Worm (Caenorhabditis elegans) whole organism, L3 larva: Measurements from ENCODE around the gene fozi-1.
A peak's percentile ranks its signal among the peaks of the same experiment; 100 is the strongest.

Experiments
- ZK546.5 ChIP-seq: sonication (generic microtip); optimal IDR thresholded peaks from 2 replicates; lab custom pipeline; 2017; ENCODE audit warnings: missing biosample characterization, missing genetic modification characterization
- ceh-16 ChIP-seq: sonication (generic microtip); optimal IDR thresholded peaks from 2 replicates; lab custom pipeline; 2017; ENCODE audit warnings: missing biosample characterization, missing genetic modification characterization
- ceh-28 ChIP-seq: fragments of 150-350 bp; optimal IDR thresholded peaks from 2 replicates; lab custom pipeline; 2014; ENCODE audit warnings: missing biosample characterization, missing genetic modification reagents, missing genetic modification characterization
- ceh-82 ChIP-seq: fragments of 150-350 bp; optimal IDR thresholded peaks from 2 replicates; lab custom pipeline; 2014; ENCODE audit warnings: missing biosample characterization, missing genetic modification characterization
- ceh-9 ChIP-seq: sonication (generic microtip); optimal IDR thresholded peaks from 2 replicates; lab custom pipeline; 2018; ENCODE audit warnings: missing biosample characterization, missing genetic modification characterization
- daf-12 ChIP-seq: fragments of 150-350 bp; optimal IDR thresholded peaks from 2 replicates; lab custom pipeline; 2014; ENCODE audit warnings: missing biosample characterization, missing genetic modification reagents, missing genetic modification characterization
- egl-27 ChIP-seq: sonication (generic microtip); optimal IDR thresholded peaks from 4 replicates; lab custom pipeline; 2017; ENCODE audit warnings: missing biosample characterization, missing genetic modification reagents, missing genetic modification characterization
- egl-5 ChIP-seq: fragments of 150-350 bp; optimal IDR thresholded peaks from 2 replicates; lab custom pipeline; 2017; ENCODE audit warnings: missing biosample characterization, missing genetic modification reagents, missing genetic modification characterization, inconsistent platforms
- elt-1 ChIP-seq: fragments of 150-350 bp; optimal IDR thresholded peaks from 2 replicates; lab custom pipeline; 2014; ENCODE audit warnings: missing biosample characterization, missing genetic modification characterization
- elt-2 ChIP-seq: sonication (generic microtip); optimal IDR thresholded peaks from 2 replicates; lab custom pipeline; 2016; ENCODE audit warnings: missing genetic modification reagents, mild to moderate bottlenecking, missing genetic modification characterization, missing compliant biosample characterization
- elt-3 ChIP-seq, 3 experiments: fragments of 150-350 bp in 1 of 3; sonication (generic microtip) in 2 of 3; optimal IDR thresholded peaks; 2 replicates in 2 of 3; 4 replicates in 1 of 3; lab custom pipeline; 2014 to 2017; ENCODE audit warnings: missing biosample characterization in 3 of 3, missing genetic modification characterization in 3 of 3
- eor-1 ChIP-seq, 2 experiments: fragments of 150-350 bp; optimal IDR thresholded peaks; 2 replicates each; lab custom pipeline; 2014 to 2018; ENCODE audit warnings: missing biosample characterization in 2 of 2, missing genetic modification characterization in 2 of 2
- fkh-10 ChIP-seq: sonication (generic microtip); optimal IDR thresholded peaks from 2 replicates; lab custom pipeline; 2017; ENCODE audit warnings: missing biosample characterization, missing genetic modification reagents, missing genetic modification characterization
- fkh-2 ChIP-seq: fragments of 150-350 bp; optimal IDR thresholded peaks from 2 replicates; lab custom pipeline; 2014; ENCODE audit warnings: missing biosample characterization, missing genetic modification reagents, missing genetic modification characterization
- fos-1 ChIP-seq: fragments of 150-350 bp; optimal IDR thresholded peaks from 2 replicates; lab custom pipeline; 2014; ENCODE audit warnings: missing biosample characterization, missing genetic modification characterization
- hmg-11 ChIP-seq: sonication (generic microtip); optimal IDR thresholded peaks from 2 replicates; lab custom pipeline; 2016; ENCODE audit warnings: missing genetic modification characterization, missing compliant biosample characterization
- lin-15B ChIP-seq: fragments of 150-350 bp; optimal IDR thresholded peaks from 2 replicates; lab custom pipeline; 2014; ENCODE audit warnings: missing biosample characterization, missing genetic modification characterization
- lin-39 ChIP-seq: fragments of 150-350 bp; optimal IDR thresholded peaks from 2 replicates; lab custom pipeline; 2018; ENCODE audit warnings: missing biosample characterization, missing genetic modification reagents, missing genetic modification characterization
- lsy-12 ChIP-seq: sonication (generic microtip); optimal IDR thresholded peaks from 2 replicates; lab custom pipeline; 2016; ENCODE audit warnings: mild to moderate bottlenecking, missing genetic modification characterization, missing compliant biosample characterization
- mml-1 ChIP-seq: fragments of 150-350 bp; sonication (generic microtip); optimal IDR thresholded peaks from 3 replicates; lab custom pipeline; 2014; ENCODE audit warnings: missing biosample characterization, missing genetic modification characterization
- nfya-1 ChIP-seq: sonication (generic microtip); optimal IDR thresholded peaks from 2 replicates; lab custom pipeline; 2017; ENCODE audit warnings: missing genetic modification characterization, mild to moderate bottlenecking, missing compliant biosample characterization, antibody characterized with exemption, moderate library complexity; ENCODE audit not compliant: insufficient read depth
- nhr-11 ChIP-seq: fragments of 150-350 bp; optimal IDR thresholded peaks from 2 replicates; lab custom pipeline; 2014; ENCODE audit warnings: missing biosample characterization, missing genetic modification characterization
- nhr-12 ChIP-seq: fragments of 150-350 bp; optimal IDR thresholded peaks from 2 replicates; lab custom pipeline; 2014; ENCODE audit warnings: missing biosample characterization, missing genetic modification characterization
- nhr-23 ChIP-seq: fragments of 150-350 bp; optimal IDR thresholded peaks from 2 replicates; lab custom pipeline; 2014; ENCODE audit warnings: missing biosample characterization, missing genetic modification reagents, missing genetic modification characterization
- nhr-237 ChIP-seq: fragments of 150-350 bp; optimal IDR thresholded peaks from 2 replicates; lab custom pipeline; 2014; ENCODE audit warnings: missing biosample characterization, missing genetic modification characterization
- nhr-25 ChIP-seq: sonication (generic microtip); optimal IDR thresholded peaks from 2 replicates; lab custom pipeline; 2017; ENCODE audit warnings: missing biosample characterization, missing genetic modification characterization
- nhr-76 ChIP-seq: fragments of 150-350 bp; sonication (generic microtip); optimal IDR thresholded peaks from 5 replicates; lab custom pipeline; 2014; ENCODE audit warnings: missing biosample characterization, missing genetic modification characterization
- pha-4 ChIP-seq: fragments of 150-350 bp; optimal IDR thresholded peaks from 2 replicates; lab custom pipeline; 2014; ENCODE audit warnings: missing biosample characterization, missing genetic modification reagents, missing genetic modification characterization
- pqm-1 ChIP-seq: fragments of 150-350 bp; optimal IDR thresholded peaks from 2 replicates; lab custom pipeline; 2017; ENCODE audit warnings: missing biosample characterization, missing genetic modification characterization, inconsistent platforms
- sea-2 ChIP-seq: fragments of 150-350 bp; sonication (generic microtip); optimal IDR thresholded peaks from 4 replicates; lab custom pipeline; 2014; ENCODE audit warnings: missing biosample characterization, missing genetic modification reagents, missing genetic modification characterization
- snpc-4 ChIP-seq: fragments of 150-350 bp; optimal IDR thresholded peaks from 2 replicates; lab custom pipeline; 2014; ENCODE audit warnings: missing biosample characterization, missing genetic modification characterization
- tbx-2 ChIP-seq: sonication (generic microtip); optimal IDR thresholded peaks from 2 replicates; lab custom pipeline; 2016; ENCODE audit warnings: mild to moderate bottlenecking, missing genetic modification characterization, missing compliant biosample characterization
- unc-39 ChIP-seq: sonication (generic microtip); optimal IDR thresholded peaks from 4 replicates; lab custom pipeline; 2017; ENCODE audit warnings: missing biosample characterization, missing genetic modification characterization
- unc-62 ChIP-seq: fragments of 150-350 bp; sonication (generic microtip); optimal IDR thresholded peaks from 4 replicates; lab custom pipeline; 2014; ENCODE audit warnings: missing biosample characterization, missing genetic modification reagents, missing genetic modification characterization
- ztf-4 ChIP-seq: fragments of 150-350 bp; optimal IDR thresholded peaks from 2 replicates; lab custom pipeline; 2014; ENCODE audit warnings: missing biosample characterization, missing genetic modification characterization

The fozi-1 gene

DNA sequence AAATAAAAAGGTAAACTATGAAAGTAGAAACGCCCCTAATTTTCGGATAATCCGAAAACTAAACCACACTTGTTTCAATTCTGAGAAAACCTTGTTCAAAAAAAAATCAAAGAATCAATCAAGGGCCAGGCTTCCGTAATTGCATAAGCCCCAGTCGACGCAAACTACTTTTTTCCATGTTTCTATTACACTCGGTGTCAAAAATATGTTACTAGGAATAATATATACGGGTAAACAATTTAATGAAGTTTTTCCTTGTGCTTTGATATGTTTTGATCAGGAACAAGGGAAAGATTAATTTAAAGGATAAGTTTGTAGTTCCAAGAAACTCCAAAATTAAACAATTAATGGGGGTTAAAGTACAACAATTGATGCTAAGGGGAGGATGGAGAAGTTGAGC lies 28.3 kb downstream of the fozi-1 start:
- no peak for TF ChIP-seq elt-2 (tag; lab: Kevin White, UChicago)
- TF ChIP-seq snpc-4 (tag; lab: Kevin White, UChicago) = no peak
- TF ChIP-seq nhr-12 (tag; lab: Kevin White, UChicago) = no peak
- no peak for TF ChIP-seq lin-39 (tag; lab: Kevin White, UChicago)
- TF ChIP-seq tbx-2 (tag; lab: Kevin White, UChicago) = no peak
- no peak for TF ChIP-seq nhr-76 (tag; lab: Kevin White, UChicago)
- TF ChIP-seq nhr-11 = peak; percentile 76
- TF ChIP-seq nhr-23 (tag; lab: Kevin White, UChicago) = no peak

DNA sequence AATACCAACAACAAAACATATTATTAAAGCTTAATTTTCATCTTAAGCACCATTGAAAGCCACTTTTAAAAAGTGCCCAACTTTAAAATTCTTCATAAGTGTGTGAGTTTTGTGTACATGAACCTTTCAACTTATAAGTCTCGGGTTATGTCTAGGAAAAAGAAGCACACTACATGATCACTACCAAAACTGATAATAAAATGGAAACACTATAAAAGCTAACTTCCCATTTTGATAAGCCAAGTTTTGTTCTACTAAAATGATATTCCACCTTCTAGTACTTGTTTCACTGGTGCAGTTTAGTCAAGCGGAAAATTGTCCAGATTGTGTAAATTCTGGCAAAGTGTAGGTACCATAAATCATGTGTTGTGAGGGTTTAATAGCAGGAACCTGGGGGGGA lies 32.9 kb downstream of the fozi-1 start, which contains the start of gene C40H1.8:
Gene C40H1.8, plus strand, starts transcription at position 242 of the 400 bp plus-strand sequence.
- TF ChIP-seq ceh-16 (tag; lab: Kevin White, UChicago) (no peak), nhr-237 (no peak), elt-2 (tag; lab: Kevin White, UChicago) (peak; percentile 51)
- TF ChIP-seq, all 47 proteins: peak for 1

DNA sequence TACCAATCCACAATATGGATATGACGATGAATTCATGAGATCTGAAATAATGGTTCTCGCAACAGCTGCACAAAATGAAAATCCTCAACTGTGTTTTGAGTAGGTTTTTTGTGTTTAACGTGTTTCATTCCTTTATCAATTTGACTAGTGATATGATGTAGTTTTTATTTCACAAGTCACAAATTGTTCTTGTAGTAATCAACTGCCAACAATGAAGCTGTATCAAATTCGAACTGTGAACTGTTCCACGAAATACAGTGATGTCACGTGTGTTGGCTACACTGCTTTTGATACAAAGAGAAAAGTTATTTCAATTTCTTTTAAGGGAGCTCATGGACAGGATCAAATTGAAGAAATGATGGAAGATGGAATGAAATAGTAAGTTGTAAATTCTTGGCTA lies 33.6 kb downstream of the fozi-1 start:
- TF ChIP-seq hmg-11 (tag; lab: Kevin White, UChicago) (no peak), sea-2 (no peak), daf-12 (tag; lab: Kevin White, UChicago) (no peak), nhr-25 (tag; lab: Kevin White, UChicago) (no peak), nhr-11 (no peak), nhr-76 (tag; lab: Kevin White, UChicago) (no peak), ceh-28 (no peak), ceh-16 (tag; lab: Kevin White, UChicago) (no peak), elt-2 (tag; lab: Kevin White, UChicago) (peak; percentile 67), fkh-2 (tag; lab: Kevin White, UChicago) (no peak), tbx-2 (tag; lab: Kevin White, UChicago) (no peak), ceh-9 (tag; lab: Kevin White, UChicago) (no peak), mml-1 (no peak), unc-62 (no peak), pqm-1 (tag; lab: Kevin White, UChicago) (peak; percentile 24)
- TF ChIP-seq, all 47 proteins: peak for 2

DNA sequence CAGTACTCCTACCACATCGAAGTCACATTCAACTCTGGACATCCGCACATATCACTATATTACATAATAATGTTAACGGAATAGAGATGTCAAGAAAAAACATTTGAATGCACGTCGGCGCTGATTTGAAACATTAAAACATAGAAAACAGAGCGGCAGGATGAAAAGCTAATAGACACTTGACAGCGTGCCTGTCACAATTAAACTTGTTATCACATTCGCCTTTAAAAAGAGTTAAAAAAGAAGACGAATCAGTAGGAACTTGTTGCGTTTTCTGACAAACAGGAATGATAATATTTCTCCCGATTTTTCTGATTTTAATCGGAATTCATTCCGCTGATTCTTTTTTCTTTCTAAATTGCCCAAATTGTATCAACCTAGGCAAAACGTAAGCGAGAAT lies 36.0 kb downstream of the fozi-1 start:
- TF ChIP-seq lin-39 (tag; lab: Kevin White, UChicago) = no peak
- TF ChIP-seq nhr-25 (tag; lab: Kevin White, UChicago) = no peak
- no peak for TF ChIP-seq elt-1 (tag; lab: Kevin White, UChicago)
- TF ChIP-seq ceh-28 = no peak
- peak; percentile 70 for TF ChIP-seq elt-2 (tag; lab: Kevin White, UChicago)
- TF ChIP-seq, all 47 proteins: peak for 1

DNA sequence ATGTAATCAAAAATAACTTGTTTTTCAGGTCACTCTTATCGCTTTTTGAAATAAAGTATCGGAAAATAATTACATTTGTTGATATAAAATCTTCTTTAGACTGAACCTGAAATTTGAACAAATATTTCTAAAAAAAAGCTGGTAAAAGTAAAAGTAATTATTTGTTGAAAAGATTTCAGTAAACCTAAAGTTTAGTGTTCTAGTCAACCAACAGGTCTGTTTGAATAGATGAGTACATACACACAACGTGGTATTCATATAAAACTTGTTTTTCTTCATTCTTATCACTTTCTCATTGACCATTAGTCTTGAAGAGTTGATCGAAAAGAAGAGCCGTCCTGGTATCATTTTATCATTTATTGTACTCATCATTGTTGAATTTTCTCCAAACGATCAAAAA lies 38.1 kb downstream of the fozi-1 start, which contains the start of gene C40H1.9:
Gene C40H1.9, plus strand, starts transcription at position 301 of the 400 bp plus-strand sequence.
- TF ChIP-seq nhr-23 (tag; lab: Kevin White, UChicago) = no peak
- TF ChIP-seq elt-3 (tag; optimal IDR thresholded peaks at IDR 0.05; lab: Kevin White, UChicago) = no peak
- no peak for TF ChIP-seq unc-62
- no peak for TF ChIP-seq ceh-82 (tag; lab: Kevin White, UChicago)
- peak; percentile 16 for TF ChIP-seq pha-4 (tag; lab: Kevin White, UChicago)

DNA sequence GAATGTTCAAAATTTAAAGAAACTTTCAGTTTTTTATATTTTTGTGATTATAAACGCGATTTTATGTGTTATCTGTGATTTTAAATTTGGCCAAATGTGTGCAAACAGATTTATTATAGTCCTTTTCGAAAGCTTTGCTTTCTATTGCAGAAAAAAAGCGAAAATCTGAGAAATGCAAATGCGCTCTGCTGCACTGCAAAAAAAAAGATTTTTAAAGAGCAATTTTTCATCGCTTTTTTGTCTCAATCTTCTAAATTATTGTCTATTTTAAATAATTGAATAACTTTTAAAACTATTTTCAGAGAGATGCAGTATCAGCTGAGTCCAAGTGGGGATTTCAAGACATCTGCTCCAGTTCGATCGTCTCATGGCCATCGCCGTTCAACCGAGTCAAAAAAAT lies 40.4 kb downstream of the fozi-1 start, which contains the start of gene cpb-1:
Gene cpb-1, plus strand, starts transcription at position 301 of the 400 bp plus-strand sequence.
- TF ChIP-seq hmg-11 (tag; lab: Kevin White, UChicago) = no peak
- TF ChIP-seq egl-27 (tag; lab: Kevin White, UChicago) = no peak
- TF ChIP-seq fos-1 (tag; lab: Kevin White, UChicago) = no peak
- TF ChIP-seq daf-12 (tag; lab: Kevin White, UChicago) = no peak
- no peak for TF ChIP-seq pqm-1 (tag; lab: Kevin White, UChicago)
- no peak for TF ChIP-seq egl-5
- no peak for TF ChIP-seq mml-1
- no peak for TF ChIP-seq ztf-4
- TF ChIP-seq ZK546.5 = no peak
- no peak for TF ChIP-seq nhr-23 (tag; lab: Kevin White, UChicago)
- TF ChIP-seq ceh-9 (tag; lab: Kevin White, UChicago) = no peak
- no peak for TF ChIP-seq lin-15B (tag; lab: Kevin White, UChicago)
- TF ChIP-seq sea-2 = no peak
- no peak for TF ChIP-seq fkh-10
- TF ChIP-seq nfya-1 (tag; lab: Kevin White, UChicago) = no peak
- TF ChIP-seq lsy-12 (tag; lab: Kevin White, UChicago) = no peak
- no peak for TF ChIP-seq elt-1 (tag; lab: Kevin White, UChicago)
- no peak for TF ChIP-seq eor-1 (tag; optimal IDR thresholded peaks at IDR 0.05; lab: Kevin White, UChicago)
- TF ChIP-seq nhr-25 (tag; lab: Kevin White, UChicago) = no peak
- TF ChIP-seq unc-39 = no peak
